Worm (Caenorhabditis elegans) whole organism, L4 larva: Measurements from ENCODE around the gene C27D6.15.

Experiments
- F10B5.3 ChIP-seq: sonication (generic microtip); optimal IDR thresholded peaks from 2 replicates; lab custom pipeline; 2016; ENCODE audit warnings: mild to moderate bottlenecking, missing genetic modification characterization, missing compliant biosample characterization
- F37D6.2 ChIP-seq: sonication (generic microtip); optimal IDR thresholded peaks from 2 replicates; lab custom pipeline; 2016; ENCODE audit warnings: mild to moderate bottlenecking, missing genetic modification characterization, missing compliant biosample characterization
- Y48G9A.11 ChIP-seq: fragments of 200-800 bp; sonication (Bioruptor generic); IDR thresholded peaks from 2 replicates; pipeline ENCODE4 v1.3.6; 2022; ENCODE audit warnings: missing genetic modification reagents, missing genetic modification characterization, missing compliant biosample characterization
- Y5F2A.4 ChIP-seq: fragments of 200-800 bp; sonication (Bioruptor generic); optimal IDR thresholded peaks from 2 replicates; lab custom pipeline; 2018; ENCODE audit warnings: mild to moderate bottlenecking, missing genetic modification characterization, missing compliant biosample characterization
- ZK546.5 ChIP-seq, 2 experiments: sonication (generic microtip); optimal IDR thresholded peaks; 2 replicates each; lab custom pipeline; 2017; ENCODE audit warnings: missing biosample characterization in 2 of 2, missing genetic modification characterization in 2 of 2
- aha-1 ChIP-seq: fragments of 150-350 bp; peaks from one replicate; lab custom pipeline; 2014; ENCODE audit warnings: missing biosample characterization, missing genetic modification characterization
- aly-2 ChIP-seq: sonication (generic microtip); optimal IDR thresholded peaks from 2 replicates; lab custom pipeline; 2018; ENCODE audit warnings: missing biosample characterization, missing genetic modification characterization
- ama-1 ChIP-seq: fragments of 150-350 bp; optimal IDR thresholded peaks from 2 replicates; lab custom pipeline; 2014; ENCODE audit warnings: inconsistent platforms, mixed read lengths
- ceh-44 ChIP-seq: fragments of 200-800 bp; sonication (Bioruptor generic); IDR thresholded peaks from 2 replicates; pipeline ENCODE4 v1.3.6; 2022; ENCODE audit warnings: missing genetic modification reagents, missing genetic modification characterization, missing compliant biosample characterization
- ceh-62 ChIP-seq: sonication (generic microtip); optimal IDR thresholded peaks from 2 replicates; lab custom pipeline; 2017; ENCODE audit warnings: missing biosample characterization, missing genetic modification characterization
- daf-16 ChIP-seq, 3 experiments: sonication (generic microtip); optimal IDR thresholded peaks; 2 replicates each; lab custom pipeline; 2016 to 2017; ENCODE audit warnings: missing genetic modification characterization in 3 of 3, missing genetic modification reagents in 3 of 3, mild to moderate bottlenecking in 2 of 3, missing compliant biosample characterization in 2 of 3, missing biosample characterization in 1 of 3, moderate library complexity in 1 of 3
- dmd-6 ChIP-seq: fragments of 200-800 bp; sonication (Bioruptor generic); IDR thresholded peaks from 2 replicates; pipeline ENCODE4 v1.3.6; 2022; ENCODE audit warnings: missing genetic modification reagents, missing genetic modification characterization, missing compliant biosample characterization
- dve-1 ChIP-seq: sonication (generic microtip); optimal IDR thresholded peaks from 2 replicates; lab custom pipeline; 2017; ENCODE audit warnings: antibody characterized with exemption, mild to moderate bottlenecking, missing genetic modification characterization, missing compliant biosample characterization; ENCODE audit not compliant: insufficient read depth
- egl-27 ChIP-seq: sonication (generic microtip); optimal IDR thresholded peaks from 3 replicates; lab custom pipeline; 2017; ENCODE audit warnings: missing biosample characterization, missing genetic modification reagents, missing genetic modification characterization
- fkh-10 ChIP-seq: fragments of 150-350 bp; optimal IDR thresholded peaks from 2 replicates; lab custom pipeline; 2014; ENCODE audit warnings: missing biosample characterization, missing genetic modification reagents, missing genetic modification characterization
- hif-1 ChIP-seq, 2 experiments: sonication (generic microtip); optimal IDR thresholded peaks; 2 replicates each; lab custom pipeline; 2016 to 2017; ENCODE audit warnings: missing compliant biosample characterization in 2 of 2, missing genetic modification characterization in 2 of 2, missing genetic modification reagents in 2 of 2, missing genotype in 2 of 2, mild to moderate bottlenecking in 1 of 2
- hlh-11 ChIP-seq: fragments of 200-800 bp; sonication (Bioruptor generic); optimal IDR thresholded peaks from 2 replicates; lab custom pipeline; 2018; ENCODE audit warnings: mild to moderate bottlenecking, missing genetic modification characterization, missing compliant biosample characterization
- hlh-30 ChIP-seq: sonication (generic microtip); optimal IDR thresholded peaks from 2 replicates; lab custom pipeline; 2017; ENCODE audit warnings: antibody characterized with exemption, mild to moderate bottlenecking, missing genetic modification characterization, missing compliant biosample characterization; ENCODE audit not compliant: insufficient read depth
- lin-1 ChIP-seq: fragments of 200-800 bp; sonication (Bioruptor generic); IDR thresholded peaks from 2 replicates; pipeline ENCODE4 v1.3.6; 2022; ENCODE audit warnings: missing genetic modification reagents, missing genetic modification characterization, missing compliant biosample characterization
- lin-13 ChIP-seq: fragments of 150-350 bp; optimal IDR thresholded peaks from 2 replicates; lab custom pipeline; 2014; ENCODE audit warnings: missing biosample characterization, missing genetic modification reagents, missing genetic modification characterization
- lin-38 ChIP-seq: fragments of 200-800 bp; sonication (Bioruptor generic); IDR thresholded peaks from 2 replicates; pipeline ENCODE4 v1.3.6; 2022; ENCODE audit warnings: missing genetic modification reagents, missing genetic modification characterization, missing compliant biosample characterization
- lin-39 ChIP-seq: fragments of 150-350 bp; optimal IDR thresholded peaks from 2 replicates; lab custom pipeline; 2014; ENCODE audit warnings: missing biosample characterization, missing genetic modification reagents, missing genetic modification characterization
- lsy-2 ChIP-seq, 2 experiments: fragments of 150-350 bp in 1 of 2; sonication (generic microtip) in 1 of 2; optimal IDR thresholded peaks; 2 replicates each; lab custom pipeline; 2014 to 2017; ENCODE audit warnings: missing biosample characterization in 2 of 2, missing genetic modification characterization in 2 of 2
- mdt-29 ChIP-seq: fragments of 200-800 bp; sonication (Bioruptor generic); IDR thresholded peaks from 2 replicates; pipeline ENCODE4 v1.3.6; 2022; ENCODE audit warnings: missing genetic modification reagents, missing genetic modification characterization, missing compliant biosample characterization
- mep-1 ChIP-seq: fragments of 150-350 bp; sonication (generic microtip); optimal IDR thresholded peaks from 3 replicates; lab custom pipeline; 2014; ENCODE audit warnings: missing biosample characterization, missing genetic modification characterization
- mxl-2 ChIP-seq: fragments of 200-800 bp; sonication (Bioruptor generic); conservative IDR thresholded peaks from 2 replicates; pipeline ENCODE4 v1.3.6; 2022; ENCODE audit warnings: missing genetic modification reagents, missing genetic modification characterization, missing compliant biosample characterization
- nhr-25 ChIP-seq: sonication (generic microtip); optimal IDR thresholded peaks from 2 replicates; lab custom pipeline; 2017; ENCODE audit warnings: missing genetic modification characterization, mild to moderate bottlenecking, missing compliant biosample characterization, antibody characterized with exemption, moderate library complexity, borderline replicate concordance; ENCODE audit not compliant: insufficient read depth
- nhr-28 ChIP-seq: fragments of 150-350 bp; optimal IDR thresholded peaks from 2 replicates; lab custom pipeline; 2014; ENCODE audit warnings: missing biosample characterization, missing genetic modification characterization
- nhr-41 ChIP-seq: fragments of 200-800 bp; sonication (Bioruptor generic); IDR thresholded peaks from 2 replicates; pipeline ENCODE4 v1.3.6; 2022; ENCODE audit warnings: missing genetic modification reagents, missing genetic modification characterization, missing compliant biosample characterization
- nhr-48 ChIP-seq: sonication (generic microtip); optimal IDR thresholded peaks from 2 replicates; lab custom pipeline; 2016; ENCODE audit warnings: mild to moderate bottlenecking, missing genetic modification characterization, missing compliant biosample characterization
- php-3 ChIP-seq: fragments of 200-800 bp; sonication (Bioruptor generic); IDR thresholded peaks from 2 replicates; pipeline ENCODE4 v1.3.6; 2022; ENCODE audit warnings: missing genetic modification reagents, missing genetic modification characterization, missing compliant biosample characterization
- pqm-1 ChIP-seq: sonication (generic microtip); optimal IDR thresholded peaks from 2 replicates; lab custom pipeline; 2017; ENCODE audit warnings: missing biosample characterization, missing genetic modification characterization
- rbr-2 ChIP-seq: sonication (generic microtip); optimal IDR thresholded peaks from 2 replicates; lab custom pipeline; 2016; ENCODE audit warnings: missing genotype, missing genetic modification characterization, missing compliant biosample characterization
- saeg-2 ChIP-seq: fragments of 200-800 bp; sonication (Bioruptor generic); IDR thresholded peaks from 2 replicates; pipeline ENCODE4 v1.3.6; 2022; ENCODE audit warnings: missing genetic modification reagents, missing genetic modification characterization, missing compliant biosample characterization
- skn-1 ChIP-seq: fragments of 150-350 bp; optimal IDR thresholded peaks from 2 replicates; lab custom pipeline; 2014; ENCODE audit warnings: missing biosample characterization, missing genetic modification characterization
- spr-1 ChIP-seq: sonication (generic microtip); optimal IDR thresholded peaks from 2 replicates; lab custom pipeline; 2016; ENCODE audit warnings: mild to moderate bottlenecking, missing genetic modification characterization, missing compliant biosample characterization
- spr-3 ChIP-seq: fragments of 200-800 bp; sonication (Bioruptor generic); optimal IDR thresholded peaks from 2 replicates; lab custom pipeline; 2018; ENCODE audit warnings: mild to moderate bottlenecking, missing genetic modification characterization, missing compliant biosample characterization
- tra-1 ChIP-seq: fragments of 200-800 bp; sonication (Bioruptor generic); IDR thresholded peaks from 2 replicates; pipeline ENCODE4 v1.3.6; 2022; ENCODE audit warnings: missing genetic modification reagents, missing genetic modification characterization, missing compliant biosample characterization
- unc-39 ChIP-seq: sonication (generic microtip); optimal IDR thresholded peaks from 2 replicates; lab custom pipeline; 2017; ENCODE audit warnings: missing biosample characterization, missing genetic modification characterization

C27D6.15 gene

DNA sequence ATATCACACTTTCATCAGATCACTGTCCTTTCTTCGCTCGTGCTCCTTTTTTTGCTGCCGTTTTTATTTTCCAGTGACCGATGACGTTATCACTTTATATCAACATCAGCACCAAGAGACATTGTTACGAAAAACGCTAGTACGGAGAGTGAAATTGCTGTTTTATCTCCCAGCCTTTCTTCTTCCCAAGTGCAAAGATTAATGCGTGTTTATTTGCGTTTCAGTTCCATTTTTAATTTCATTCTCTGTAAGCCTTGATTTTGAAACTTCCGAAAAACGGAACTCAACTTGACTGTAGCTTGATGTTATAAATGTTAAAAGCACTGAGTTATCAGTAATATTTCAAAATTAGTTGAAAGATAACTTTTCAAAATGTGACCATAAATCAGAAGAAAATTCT lies 15.2 kb downstream of the C27D6.15 start:
- TF ChIP-seq pqm-1 (tag; lab: Kevin White, UChicago) (peak; percentile 51), hlh-11 (tag; lab: Kevin White, UChicago) (peak; percentile 62), hif-1 (tag; optimal IDR thresholded peaks at IDR 0.05; lab: Kevin White, UChicago) (no peak), Y5F2A.4 (GFP tag; lab: Kevin White, UChicago) (no peak), aha-1 (tag; lab: Kevin White, UChicago) (peak; percentile 70), nhr-48 (peak; percentile 2), F37D6.2 (tag; lab: Kevin White, UChicago) (no peak), nhr-25 (tag; lab: Kevin White, UChicago) (no peak), lin-39 (tag; lab: Kevin White, UChicago) (no peak), php-3 (GFP tag; lab: Robert Waterston, UW) (peak; percentile 73), daf-16 (GFP tag; optimal IDR thresholded peaks at IDR 0.05; lab: Kevin White, UChicago) (no peak), daf-16 (tag; optimal IDR thresholded peaks at IDR 0.05; lab: Kevin White, UChicago) (peak; percentile 69), mxl-2 (GFP tag; lab: Robert Waterston, UW) (no peak), spr-3 (GFP tag; lab: Kevin White, UChicago) (no peak), dve-1 (peak; percentile 42), ceh-44 (GFP tag; lab: Robert Waterston, UW) (no peak), fkh-10 (GFP tag; lab: Kevin White, UChicago) (no peak), lin-13 (GFP tag; lab: Kevin White, UChicago) (no peak), Y48G9A.11 (GFP tag; lab: Robert Waterston, UW) (no peak)

DNA sequence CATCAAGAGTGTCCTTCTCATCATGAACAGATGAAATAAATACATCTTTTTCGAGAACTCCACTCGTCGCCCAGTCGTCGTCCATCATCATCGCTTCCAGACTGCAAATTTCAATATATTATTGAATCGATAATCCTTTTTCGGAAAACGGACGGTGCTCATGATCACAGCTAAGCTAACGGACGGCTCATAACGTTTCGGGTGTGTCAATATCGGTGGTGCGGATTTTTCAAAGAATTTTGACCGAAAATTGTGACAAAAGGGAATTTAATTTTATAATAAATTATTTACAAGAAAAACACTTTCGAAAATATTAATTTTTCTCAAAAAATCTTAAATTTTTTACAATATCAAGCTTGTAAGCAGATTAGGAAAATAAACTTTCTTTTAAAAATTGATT lies 15.8 kb downstream of the C27D6.15 start, which contains the start of gene crh-2:
Gene crh-2 (minus strand): TSS at position 101 of the 400 bp plus-strand sequence.
- TF ChIP-seq mep-1 (no peak), hlh-30 (tag; lab: Kevin White, UChicago) (no peak), ceh-62 (tag; lab: Kevin White, UChicago) (no peak), lin-1 (GFP tag; lab: Robert Waterston, UW) (no peak), egl-27 (tag; lab: Kevin White, UChicago) (no peak), nhr-41 (GFP tag; lab: Robert Waterston, UW) (no peak), spr-1 (no peak), unc-39 (tag; lab: Kevin White, UChicago) (no peak), tra-1 (GFP tag; lab: Robert Waterston, UW) (no peak), lsy-2 (tag; optimal IDR thresholded peaks at IDR 0.05; lab: Kevin White, UChicago) (no peak), aly-2 (tag; lab: Kevin White, UChicago) (no peak), pqm-1 (tag; lab: Kevin White, UChicago) (no peak), dmd-6 (GFP tag; lab: Robert Waterston, UW) (no peak), F10B5.3 (tag; lab: Kevin White, UChicago) (no peak), saeg-2 (no peak), nhr-28 (no peak), ama-1 (lab: Kevin White, UChicago) (no peak), ZK546.5 (tag; optimal IDR thresholded peaks at IDR 0.05; lab: Kevin White, UChicago) (no peak), rbr-2 (tag; lab: Kevin White, UChicago) (no peak), mdt-29 (GFP tag; lab: Robert Waterston, UW) (no peak)

DNA sequence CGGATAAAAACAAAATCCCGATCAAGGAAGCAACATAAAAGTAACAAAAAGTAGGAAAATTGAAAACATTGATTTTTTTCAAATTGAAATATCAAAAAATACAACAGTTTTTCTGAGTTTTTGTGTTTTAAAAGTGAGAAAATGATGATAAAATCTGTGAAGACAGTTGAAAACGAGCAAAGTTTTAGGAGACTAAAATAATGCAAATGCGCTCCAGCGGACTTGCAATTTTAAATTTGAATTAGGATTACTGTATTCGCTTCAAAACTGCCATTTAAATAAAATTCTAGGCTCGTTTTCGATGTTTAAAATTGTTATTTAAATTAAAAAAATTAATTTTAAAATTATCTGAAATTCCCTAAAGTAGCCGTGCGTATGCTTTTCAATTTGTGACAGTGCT lies 16.2 kb downstream of the C27D6.15 start:
- TF ChIP-seq aha-1 (tag; lab: Kevin White, UChicago) (peak; percentile 37), skn-1 (no peak), lin-38 (GFP tag; lab: Robert Waterston, UW) (peak; percentile 81)
- TF ChIP-seq, all 104 proteins: peak for 2
